Fruit fly (Drosophila melanogaster): ENCODE results near the gene naz.

naz gene

dm6 chr3R:18283441-18283840 is 45.3 kb downstream of the naz start, which contains the start of the genes CG14312 and CG8064 (continued):
- TF ChIP-seq CG4617 (GFP tag; optimal IDR thresholded peaks at IDR 0.05; ENCODE audit: borderline replicate concordance) (peak; percentile 37), ap (GFP tag; IDR thresholded peaks at IDR 0.05) (no peak), PHDP (tag; optimal IDR thresholded peaks at IDR 0.05) (no peak), Ssrp (tag; optimal IDR thresholded peaks at IDR 0.05) (no peak), Max (GFP tag; optimal IDR thresholded peaks at IDR 0.05) (peak; percentile 81), NC2β (GFP tag; optimal IDR thresholded peaks at IDR 0.05) (peak; percentile 31), CG15696 (tag; optimal IDR thresholded peaks at IDR 0.05) (no peak), chif (GFP tag; optimal IDR thresholded peaks at IDR 0.05) (no peak), croc (GFP tag; conservative IDR thresholded peaks at IDR 0.05) (no peak), ERR (GFP tag; optimal IDR thresholded peaks at IDR 0.05) (no peak), Rx (GFP tag; IDR thresholded peaks at IDR 0.05) (no peak), CG17328 (GFP tag; IDR thresholded peaks at IDR 0.05) (no peak), lola (GFP tag; optimal IDR thresholded peaks at IDR 0.05) (no peak), dysf (GFP tag; IDR thresholded peaks at IDR 0.05) (no peak), HLHmδ (GFP tag; optimal IDR thresholded peaks at IDR 0.05) (no peak), CG8944 (GFP tag; optimal IDR thresholded peaks at IDR 0.05) (no peak), Bgb (GFP tag; IDR thresholded peaks at IDR 0.05; ENCODE audit: partially characterized antibody) (peak; percentile 76), crp (GFP tag; optimal IDR thresholded peaks at IDR 0.05) (peak in 1 of 2 experiments; percentile 32), CG4282 (GFP tag; optimal IDR thresholded peaks at IDR 0.05) (no peak), zfh1 (GFP tag; IDR thresholded peaks at IDR 0.05) (0 out of 3 replicates have a peak, but pooled peaks have one; percentile 15), trem (tag; optimal IDR thresholded peaks at IDR 0.05) (peak; percentile 99), CG34224 (GFP tag; IDR thresholded peaks at IDR 0.05; ENCODE audit: partially characterized antibody) (peak; percentile 46; the same call in 1 of the 3 replicates), Lhr (GFP tag; optimal IDR thresholded peaks at IDR 0.05) (peak; percentile 48), Doc3 (GFP tag; IDR thresholded peaks at IDR 0.05; ENCODE audit: partially characterized antibody) (peak; percentile 21; the same call in 1 of the 3 replicates), nmo (GFP tag; optimal IDR thresholded peaks at IDR 0.05) (peak; percentile 30), Asciz (GFP tag; optimal IDR thresholded peaks at IDR 0.05) (no peak), CG30403 (GFP tag; optimal IDR thresholded peaks at IDR 0.05) (no peak), Kr (GFP tag; optimal IDR thresholded peaks at IDR 0.05) (no peak), D (optimal IDR thresholded peaks at IDR 0.05) (no peak), D (GFP tag; optimal IDR thresholded peaks at IDR 0.05) (no peak), CG10267 (tag; optimal IDR thresholded peaks at IDR 0.05) (peak; percentile 34), CG18619 (GFP tag; optimal IDR thresholded peaks at IDR 0.05) (no peak), bsh (GFP tag; optimal IDR thresholded peaks at IDR 0.05) (no peak), nau (GFP tag; optimal IDR thresholded peaks at IDR 0.05) (no peak), gfzf (GFP tag; optimal IDR thresholded peaks at IDR 0.05) (peak; percentile 25), Oaz (GFP tag; IDR thresholded peaks at IDR 0.05) (no peak), sqz (GFP tag; optimal IDR thresholded peaks at IDR 0.05) (no peak), Hmr (GFP tag; optimal IDR thresholded peaks at IDR 0.05) (no peak), Ada2b (GFP tag; IDR thresholded peaks at IDR 0.05) (no peak), CG11398 (GFP tag; optimal IDR thresholded peaks at IDR 0.05) (no peak), ken (GFP tag; IDR thresholded peaks at IDR 0.05) (no peak), Hsf (GFP tag; optimal IDR thresholded peaks at IDR 0.05) (no peak), vnd (GFP tag; IDR thresholded peaks at IDR 0.05; ENCODE audit: partially characterized antibody) (peak; percentile 44; the same call in 1 of the 3 replicates), CG13624 (GFP tag; optimal IDR thresholded peaks at IDR 0.05) (no peak), CG15073 (GFP tag; optimal IDR thresholded peaks at IDR 0.05) (no peak), ssp (GFP tag; IDR thresholded peaks at IDR 0.05) (no peak), CG12299 (tag; optimal IDR thresholded peaks at IDR 0.05) (no peak), HHEX (GFP tag; optimal IDR thresholded peaks at IDR 0.05) (no peak), CG8765 (GFP tag; IDR thresholded peaks at IDR 0.05) (no peak), Dip2 (GFP tag; IDR thresholded peaks at IDR 0.05) (no peak)

Measured in whole organism, embryonic.